Worm (Caenorhabditis elegans): Measurements from ENCODE around the gene F26G1.15.

DNA sequence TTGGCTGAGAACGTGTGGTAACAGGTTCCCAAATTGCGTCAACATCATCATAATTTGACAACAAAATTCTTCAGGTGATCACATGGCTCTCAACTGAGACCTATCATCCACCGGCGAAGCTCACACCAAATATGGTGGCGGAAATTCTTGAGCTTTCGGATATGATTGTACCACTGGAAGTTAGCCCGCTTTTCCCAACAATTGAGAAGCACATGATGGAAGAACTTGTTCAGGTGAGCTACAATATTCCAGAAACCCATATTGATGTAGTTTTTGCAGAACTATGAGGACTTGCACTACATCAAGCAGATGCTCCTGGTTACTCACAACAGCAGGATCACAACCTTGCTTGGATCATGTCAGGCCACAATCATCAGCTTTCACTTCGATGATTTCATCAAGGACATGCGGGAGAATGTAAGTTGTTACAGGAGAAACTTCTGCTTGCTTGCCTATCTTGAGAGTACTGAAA is 37.8 kb upstream of the F26G1.15 start, which contains the start of gene F41C3.1:
- no peak for TF ChIP-seq die-1 (tag; optimal IDR thresholded peaks at IDR 0.05)
- TF ChIP-seq him-1 (tag; optimal IDR thresholded peaks at IDR 0.05), result no peak
- TF ChIP-seq ama-1 (optimal IDR thresholded peaks at IDR 0.05), result no peak
- no peak for TF ChIP-seq ama-1 (GFP tag; optimal IDR thresholded peaks at IDR 0.05)
- no peak for TF ChIP-seq B0261.1 (tag; optimal IDR thresholded peaks at IDR 0.05)
- no peak for TF ChIP-seq F37B4.10 (GFP tag; IDR thresholded peaks at IDR 0.05)
- TF ChIP-seq unc-62 (GFP tag; optimal IDR thresholded peaks at IDR 0.05), result no peak
- no peak for TF ChIP-seq F39B2.1 (GFP tag; IDR thresholded peaks at IDR 0.05)
- no peak for TF ChIP-seq dox-1 (GFP tag; IDR thresholded peaks at IDR 0.05)
- TF ChIP-seq somi-1 (GFP tag; optimal IDR thresholded peaks at IDR 0.05), result no peak
- TF ChIP-seq lag-1 (GFP tag; IDR thresholded peaks at IDR 0.05), result no peak
